Worm (Caenorhabditis elegans): ENCODE results near the gene scl-23.
A peak's percentile ranks its signal among the peaks of the same experiment; 100 is the strongest.

The scl-23 gene

DNA sequence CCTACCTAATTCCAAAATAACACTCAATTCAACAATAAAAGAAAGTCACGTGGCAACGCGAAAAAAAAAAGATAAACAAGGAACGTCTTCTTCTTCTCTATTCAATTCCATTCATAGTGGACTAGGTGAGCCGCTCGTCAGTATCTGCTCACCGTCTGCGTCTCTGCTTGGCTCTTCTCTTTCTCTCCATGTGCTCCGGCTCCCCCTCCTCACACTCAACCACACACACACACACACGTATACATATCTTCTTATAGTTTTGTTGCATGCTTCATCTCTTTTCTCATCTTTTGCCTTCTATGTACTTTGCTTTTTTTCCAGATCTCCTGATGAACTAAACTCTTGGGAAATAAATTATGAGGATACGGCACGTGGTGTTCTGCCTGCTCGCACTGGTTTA is 42.2 kb upstream of the scl-23 start, which contains the start of gene daf-1 (continued):
- TF ChIP-seq dsc-1 (tag; optimal IDR thresholded peaks at IDR 0.05) (peak; percentile 39), lin-15B (tag; optimal IDR thresholded peaks at IDR 0.05) (no peak), nhr-237 (tag; optimal IDR thresholded peaks at IDR 0.05) (no peak), sox-4 (tag; optimal IDR thresholded peaks at IDR 0.05) (peak; percentile 37), ztf-4 (tag; optimal IDR thresholded peaks at IDR 0.05) (no peak), nhr-71 (tag; optimal IDR thresholded peaks at IDR 0.05) (peak; percentile 32), blmp-1 (tag; optimal IDR thresholded peaks at IDR 0.05) (no peak), dpl-1 (GFP tag; optimal IDR thresholded peaks at IDR 0.05) (peak in 1 of 3 experiments; percentile 12), lin-14 (GFP tag; optimal IDR thresholded peaks at IDR 0.05) (peak; percentile 73)

- no peak for TF ChIP-seq snu-23 (GFP tag; optimal IDR thresholded peaks at IDR 0.05)
- peak in 1 of 2 experiments; percentile 11 for TF ChIP-seq lsy-2 (tag; optimal IDR thresholded peaks at IDR 0.05)
- TF ChIP-seq alr-1 (tag; optimal IDR thresholded peaks at IDR 0.05; ENCODE audit: borderline replicate concordance): no peak
- TF ChIP-seq lin-14 (GFP tag; optimal IDR thresholded peaks at IDR 0.05): peak; percentile 5
- no peak for TF ChIP-seq vab-15 (tag; optimal IDR thresholded peaks at IDR 0.05)
Observed at ce11 chrIV:130150-130549, 40.3 kb upstream of the scl-23 start.

DNA sequence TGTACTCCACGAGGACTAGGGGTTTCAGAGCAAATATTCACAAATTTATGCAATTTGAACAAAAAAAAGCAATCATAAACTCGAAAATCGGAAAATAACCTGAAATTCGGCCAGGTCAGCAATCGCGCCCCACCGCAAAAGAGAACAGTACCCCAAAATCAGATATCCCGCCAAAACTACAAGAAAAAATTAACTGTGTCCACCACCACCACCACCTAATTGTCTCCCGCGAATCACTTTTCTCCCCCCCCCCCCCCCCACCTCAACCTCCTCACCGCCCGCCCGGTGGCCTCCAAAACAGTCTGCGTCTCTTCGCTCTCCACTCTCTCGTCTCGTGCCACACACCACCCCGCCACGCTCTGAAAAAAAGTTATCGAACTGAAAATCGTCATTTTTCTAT is 38.6 kb upstream of the scl-23 start:
- TF ChIP-seq ceh-8 (GFP tag; optimal IDR thresholded peaks at IDR 0.05) (no peak), Y116A8C.19 (tag; optimal IDR thresholded peaks at IDR 0.05; ENCODE audit: borderline replicate concordance) (no peak), vab-15 (tag; optimal IDR thresholded peaks at IDR 0.05) (no peak), F16B12.6 (tag; optimal IDR thresholded peaks at IDR 0.05) (no peak), mef-2 (tag; optimal IDR thresholded peaks at IDR 0.05) (no peak), C04F5.9 (tag; optimal IDR thresholded peaks at IDR 0.05) (no peak), aha-1 (tag; optimal IDR thresholded peaks at IDR 0.05) (no peak), elt-2 (tag; optimal IDR thresholded peaks at IDR 0.05) (no peak), nhr-85 (tag) (peak; percentile 27), lin-14 (GFP tag; optimal IDR thresholded peaks at IDR 0.05) (peak; percentile 58), isw-1 (GFP tag; IDR thresholded peaks at IDR 0.05) (no peak), zip-4 (GFP tag; optimal IDR thresholded peaks at IDR 0.05) (no peak), nhr-77 (tag; optimal IDR thresholded peaks at IDR 0.05) (no peak)

- TF ChIP-seq ceh-88 (GFP tag; IDR thresholded peaks at IDR 0.05) (no peak), blmp-1 (tag; optimal IDR thresholded peaks at IDR 0.05) (no peak), lin-14 (GFP tag; optimal IDR thresholded peaks at IDR 0.05) (peak; percentile 75), skn-1 (tag; optimal IDR thresholded peaks at IDR 0.05) (peak; percentile 38), zip-4 (GFP tag; optimal IDR thresholded peaks at IDR 0.05) (no peak), pag-3 (tag; optimal IDR thresholded peaks at IDR 0.05; ENCODE audit: borderline replicate concordance, insufficient read depth) (no peak), lin-39 (tag; optimal IDR thresholded peaks at IDR 0.05) (no peak), nhr-47 (tag; optimal IDR thresholded peaks at IDR 0.05) (peak; percentile 79), isw-1 (GFP tag; IDR thresholded peaks at IDR 0.05) (peak; percentile 68), ets-5 (GFP tag; IDR thresholded peaks at IDR 0.05) (no peak), unc-130 (tag; optimal IDR thresholded peaks at IDR 0.05) (peak; percentile 60), lsy-2 (tag; optimal IDR thresholded peaks at IDR 0.05) (peak; percentile 94 to 98), Y116A8C.19 (tag; optimal IDR thresholded peaks at IDR 0.05; ENCODE audit: borderline replicate concordance) (no peak), unc-98 (GFP tag; IDR thresholded peaks at IDR 0.05) (0 out of 2 replicates have a peak, but pooled peaks have one; percentile 16), hpl-2 (GFP tag; optimal IDR thresholded peaks at IDR 0.05) (no peak), rnt-1 (tag; optimal IDR thresholded peaks at IDR 0.05) (peak; percentile 45), ama-1 (optimal IDR thresholded peaks at IDR 0.05) (no peak), mab-9 (GFP tag; IDR thresholded peaks at IDR 0.05) (0 out of 2 replicates have a peak, but pooled peaks have one; percentile 32), nhr-85 (tag) (peak; percentile 70), C34B4.2 (tag; optimal IDR thresholded peaks at IDR 0.05) (no peak), mep-1 (tag; optimal IDR thresholded peaks at IDR 0.05) (peak; percentile 60), ceh-82 (tag; optimal IDR thresholded peaks at IDR 0.05) (peak; percentile 24 to 55 (median 31)), nhr-11 (tag; optimal IDR thresholded peaks at IDR 0.05) (no peak), ceh-90 (tag; optimal IDR thresholded peaks at IDR 0.05) (no peak), nhr-20 (tag; optimal IDR thresholded peaks at IDR 0.05) (peak; percentile 71), nhr-19 (GFP tag; conservative IDR thresholded peaks at IDR 0.05) (peak; percentile 52), fkh-4 (tag; optimal IDR thresholded peaks at IDR 0.05; ENCODE audit: borderline replicate concordance) (no peak), snpc-4 (tag; optimal IDR thresholded peaks at IDR 0.05) (no peak)
Observed at ce11 chrIV:125881-126781, 36.2 kb upstream of the scl-23 start, which contains the start of the genes grld-1 and cox-6C. Gene grld-1, minus strand, starts transcription at chrIV:125931. Gene cox-6C, plus strand, starts transcription at chrIV:126731.
